Worm (Caenorhabditis elegans) whole organism, L1 larva: ENCODE measurements around the gene fbxb-98.
A peak's percentile ranks its signal among the peaks of the same experiment; 100 is the strongest.

Experiments
- C16A3.4 ChIP-seq: fragments of 150-350 bp; optimal IDR thresholded peaks from 2 replicates; lab custom pipeline; 2014; ENCODE audit warnings: missing biosample characterization, missing genetic modification characterization
- F16B12.6 ChIP-seq: fragments of 150-350 bp; optimal IDR thresholded peaks from 2 replicates; lab custom pipeline; 2014; ENCODE audit warnings: missing biosample characterization, missing genetic modification characterization
- Y116A8C.19 ChIP-seq: sonication (generic microtip); optimal IDR thresholded peaks from 2 replicates; lab custom pipeline; 2016; ENCODE audit warnings: missing compliant biosample characterization, missing genetic modification characterization, borderline replicate concordance
- aly-2 ChIP-seq: fragments of 150-350 bp; optimal IDR thresholded peaks from 2 replicates; lab custom pipeline; 2014; ENCODE audit warnings: missing biosample characterization, missing genetic modification characterization
- ceh-90 ChIP-seq: sonication (generic microtip); optimal IDR thresholded peaks from 2 replicates; lab custom pipeline; 2016; ENCODE audit warnings: missing genetic modification characterization, missing compliant biosample characterization
- ces-1 ChIP-seq: fragments of 150-350 bp; optimal IDR thresholded peaks from 2 replicates; lab custom pipeline; 2014; ENCODE audit warnings: missing biosample characterization, missing genetic modification reagents, missing genetic modification characterization
- efl-1 ChIP-seq, 4 experiments: fragments of 150-350 bp; optimal IDR thresholded peaks in 3 of 4; peaks in 1 of 4; 1 replicate in 1 of 4; 2 replicates in 3 of 4; lab custom pipeline; 2014; ENCODE audit warnings: missing biosample characterization in 2 of 4, missing genetic modification characterization in 2 of 4, missing genetic modification reagents in 2 of 4
- elt-3 ChIP-seq, 6 experiments: fragments of 150-350 bp in 1 of 6; sonication (generic microtip); optimal IDR thresholded peaks; 2 replicates each; lab custom pipeline; 2017 to 2018; ENCODE audit warnings: missing biosample characterization in 6 of 6, missing genetic modification characterization in 6 of 6, inconsistent platforms in 1 of 6
- grh-1 ChIP-seq: fragments of 200-800 bp; sonication (Bioruptor generic); IDR thresholded peaks from 2 replicates; pipeline ENCODE4 v1.3.6; 2022; ENCODE audit warnings: missing genetic modification reagents, missing genetic modification characterization, missing compliant biosample characterization
- hlh-17 ChIP-seq: fragments of 200-800 bp; sonication (Bioruptor generic); optimal IDR thresholded peaks from 2 replicates; lab custom pipeline; 2018; ENCODE audit warnings: missing genetic modification characterization, mild to moderate bottlenecking, missing compliant biosample characterization, moderate library complexity, borderline replicate concordance
- hlh-4 ChIP-seq: sonication (generic microtip); optimal IDR thresholded peaks from 2 replicates; lab custom pipeline; 2016; ENCODE audit warnings: mild to moderate bottlenecking, missing genetic modification characterization, missing compliant biosample characterization
- irx-1 ChIP-seq: sonication (generic microtip); optimal IDR thresholded peaks from 2 replicates; lab custom pipeline; 2016; ENCODE audit warnings: missing genetic modification characterization, missing compliant biosample characterization
- isw-1 ChIP-seq: fragments of 200-800 bp; sonication (Bioruptor generic); IDR thresholded peaks from 2 replicates; pipeline ENCODE4 v1.3.6; 2022; ENCODE audit warnings: missing genetic modification characterization, missing compliant biosample characterization
- lin-13 ChIP-seq: fragments of 150-350 bp; optimal IDR thresholded peaks from 2 replicates; lab custom pipeline; 2014; ENCODE audit warnings: missing biosample characterization, missing genetic modification reagents, missing genetic modification characterization
- lin-15B ChIP-seq: fragments of 150-350 bp; sonication (generic microtip); optimal IDR thresholded peaks from 3 replicates; lab custom pipeline; 2014; ENCODE audit warnings: missing biosample characterization, missing genetic modification characterization
- lin-35 ChIP-seq, 2 experiments: fragments of 150-350 bp; optimal IDR thresholded peaks; 2 replicates each; lab custom pipeline; 2014; ENCODE audit warnings: missing biosample characterization in 2 of 2, missing genetic modification characterization in 2 of 2, missing genetic modification reagents in 2 of 2
- lin-39 ChIP-seq: fragments of 150-350 bp; optimal IDR thresholded peaks from 2 replicates; lab custom pipeline; 2014; ENCODE audit warnings: missing biosample characterization, missing genetic modification reagents, missing genetic modification characterization
- lir-3 ChIP-seq: sonication (generic microtip); optimal IDR thresholded peaks from 2 replicates; lab custom pipeline; 2016; ENCODE audit warnings: mild to moderate bottlenecking, missing genetic modification characterization, moderate library complexity, missing compliant biosample characterization; ENCODE audit not compliant: poor library complexity
- mef-2 ChIP-seq: fragments of 150-350 bp; optimal IDR thresholded peaks from 2 replicates; lab custom pipeline; 2014; ENCODE audit warnings: missing biosample characterization, missing genetic modification characterization
- nhr-11 ChIP-seq: fragments of 150-350 bp; optimal IDR thresholded peaks from 2 replicates; lab custom pipeline; 2014; ENCODE audit warnings: missing biosample characterization, missing genetic modification characterization
- nhr-12 ChIP-seq: sonication (generic microtip); optimal IDR thresholded peaks from 2 replicates; lab custom pipeline; 2017; ENCODE audit warnings: missing biosample characterization, missing genetic modification characterization
- nhr-19 ChIP-seq: fragments of 200-800 bp; sonication (Bioruptor generic); conservative IDR thresholded peaks from 2 replicates; pipeline ENCODE4 v1.3.6; 2022; ENCODE audit warnings: missing genetic modification characterization, missing compliant biosample characterization
- nhr-47 ChIP-seq: sonication (generic microtip); optimal IDR thresholded peaks from 2 replicates; lab custom pipeline; 2016; ENCODE audit warnings: mild to moderate bottlenecking, missing genetic modification characterization, moderate library complexity, missing compliant biosample characterization
- nhr-76 ChIP-seq: sonication (generic microtip); optimal IDR thresholded peaks from 2 replicates; lab custom pipeline; 2017; ENCODE audit warnings: missing biosample characterization, missing genetic modification characterization
- nhr-77 ChIP-seq: fragments of 150-350 bp; optimal IDR thresholded peaks from 2 replicates; lab custom pipeline; 2014; ENCODE audit warnings: missing biosample characterization, missing genetic modification characterization
- nhr-84 ChIP-seq: sonication (generic microtip); optimal IDR thresholded peaks from 2 replicates; lab custom pipeline; 2017; ENCODE audit warnings: missing biosample characterization, missing genetic modification characterization
- pax-3 ChIP-seq: fragments of 200-800 bp; sonication (Bioruptor generic); optimal IDR thresholded peaks from 2 replicates; lab custom pipeline; 2018; ENCODE audit warnings: mild to moderate bottlenecking, missing genetic modification characterization, moderate library complexity, missing compliant biosample characterization
- pqm-1 ChIP-seq: sonication (generic microtip); optimal IDR thresholded peaks from 3 replicates; lab custom pipeline; 2017; ENCODE audit warnings: missing biosample characterization, missing genetic modification characterization
- snu-23 ChIP-seq: sonication (generic microtip); optimal IDR thresholded peaks from 2 replicates; lab custom pipeline; 2016; ENCODE audit warnings: missing genetic modification characterization, missing compliant biosample characterization
- sptf-1 ChIP-seq: fragments of 150-350 bp; optimal IDR thresholded peaks from 2 replicates; lab custom pipeline; 2014; ENCODE audit warnings: missing biosample characterization, missing genetic modification characterization
- tbx-2 ChIP-seq: sonication (generic microtip); optimal IDR thresholded peaks from 2 replicates; lab custom pipeline; 2016; ENCODE audit warnings: missing genetic modification characterization, missing compliant biosample characterization
- unc-130 ChIP-seq: fragments of 150-350 bp; optimal IDR thresholded peaks from 2 replicates; lab custom pipeline; 2017; ENCODE audit warnings: missing biosample characterization, missing genetic modification characterization, inconsistent platforms
- unc-30 ChIP-seq: sonication (generic microtip); optimal IDR thresholded peaks from 2 replicates; lab custom pipeline; 2017; ENCODE audit warnings: missing biosample characterization, missing genetic modification characterization
- unc-62 ChIP-seq: fragments of 150-350 bp; optimal IDR thresholded peaks from 2 replicates; lab custom pipeline; 2014; ENCODE audit warnings: missing biosample characterization, missing genetic modification reagents, missing genetic modification characterization
- unc-98 ChIP-seq: fragments of 200-800 bp; sonication (Bioruptor generic); IDR thresholded peaks from 2 replicates; pipeline ENCODE4 v1.3.6; 2022; ENCODE audit warnings: missing genetic modification characterization, missing compliant biosample characterization
- zip-4 ChIP-seq: fragments of 200-800 bp; sonication (Bioruptor generic); optimal IDR thresholded peaks from 2 replicates; lab custom pipeline; 2018; ENCODE audit warnings: mild to moderate bottlenecking, missing genetic modification characterization, moderate library complexity, missing compliant biosample characterization
- ztf-11 ChIP-seq, 2 experiments: sonication (generic microtip); optimal IDR thresholded peaks; 2 replicates each; lab custom pipeline; 2016 to 2017; ENCODE audit warnings: missing genetic modification characterization in 2 of 2, missing biosample characterization in 1 of 2, missing compliant biosample characterization in 1 of 2

The fbxb-98 gene

ce11 chrII:1884635-1885034 is 22.2 kb downstream of the fbxb-98 start, which contains the start of gene math-6:
TSS of gene math-6 (minus strand) at chrII:1884735.
- TF ChIP-seq unc-30 (tag; lab: Kevin White, UChicago) (no peak), ztf-11 (tag; optimal IDR thresholded peaks at IDR 0.05; lab: Kevin White, UChicago) (no peak), nhr-84 (tag; lab: Kevin White, UChicago) (no peak)
- TF ChIP-seq, all 84 proteins: peak for 0

ce11 chrII:1886379-1886778 is 23.9 kb downstream of the fbxb-98 start, which contains the start of gene math-7:
TSS of gene math-7 (minus strand) at chrII:1886479.
- TF ChIP-seq nhr-12 (tag; lab: Kevin White, UChicago) (no peak), snu-23 (GFP tag; lab: Kevin White, UChicago) (no peak), sptf-1 (no peak), Y116A8C.19 (tag; lab: Kevin White, UChicago) (no peak), pqm-1 (tag; lab: Kevin White, UChicago) (no peak), tbx-2 (no peak), elt-3 (tag; optimal IDR thresholded peaks at IDR 0.05; lab: Kevin White, UChicago) (no peak), ceh-90 (no peak), aly-2 (tag; lab: Kevin White, UChicago) (no peak), hlh-4 (tag; lab: Kevin White, UChicago) (no peak), irx-1 (no peak), nhr-76 (tag; lab: Kevin White, UChicago) (no peak), lin-35 (GFP tag; optimal IDR thresholded peaks at IDR 0.05; lab: Kevin White, UChicago) (no peak), hlh-17 (no peak), ces-1 (GFP tag; lab: Kevin White, UChicago) (no peak), unc-98 (GFP tag; lab: Robert Waterston, UW) (no peak)

ce11 chrII:1889071-1889470 is 26.6 kb downstream of the fbxb-98 start, which contains the start of gene math-8:
TSS of gene math-8 (minus strand) at chrII:1889171.
- TF ChIP-seq elt-3 (tag; optimal IDR thresholded peaks at IDR 0.05; lab: Kevin White, UChicago) = no peak
- TF ChIP-seq unc-62 (GFP tag; lab: Kevin White, UChicago) = no peak
- TF ChIP-seq irx-1 = no peak
- TF ChIP-seq isw-1 (GFP tag; lab: Robert Waterston, UW) = no peak
- TF ChIP-seq lin-15B = no peak
- no peak for TF ChIP-seq pax-3
- TF ChIP-seq hlh-4 (tag; lab: Kevin White, UChicago) = no peak
- TF ChIP-seq lin-13 (GFP tag; lab: Kevin White, UChicago) = no peak
- no peak for TF ChIP-seq unc-130 (tag; lab: Kevin White, UChicago)

ce11 chrII:1890682-1891081 is 28.2 kb downstream of the fbxb-98 start, which contains the start of gene math-9:
TSS of gene math-9 (minus strand) at chrII:1890782.
- TF ChIP-seq efl-1 (optimal IDR thresholded peaks at IDR 0.05; lab: Kevin White, UChicago) (no peak), efl-1 (GFP tag; optimal IDR thresholded peaks at IDR 0.05 in 1 of 2; lab: Kevin White, UChicago) (peak in 1 of 2 experiments; percentile 45), grh-1 (GFP tag; lab: Robert Waterston, UW) (no peak)
- TF ChIP-seq, all 84 proteins: peak for 1

ce11 chrII:1893912-1894311 is 31.5 kb downstream of the fbxb-98 start, which contains the start of gene C16C4.1:
TSS of gene C16C4.1 (plus strand) at chrII:1894212.
- TF ChIP-seq zip-4 (GFP tag; lab: Kevin White, UChicago) (no peak), nhr-76 (tag; lab: Kevin White, UChicago) (no peak), mef-2 (tag; lab: Kevin White, UChicago) (no peak), nhr-19 (no peak), nhr-47 (tag; lab: Kevin White, UChicago) (no peak), pax-3 (no peak), lin-39 (tag; lab: Kevin White, UChicago) (no peak), C16A3.4 (no peak), F16B12.6 (tag; lab: Kevin White, UChicago) (no peak), ceh-90 (no peak), lir-3 (tag; lab: Kevin White, UChicago) (no peak), nhr-12 (tag; lab: Kevin White, UChicago) (no peak), nhr-77 (tag; lab: Kevin White, UChicago) (no peak), nhr-11 (tag; lab: Kevin White, UChicago) (no peak)
